Worm (Caenorhabditis elegans) whole organism, mixed stage, embryonic: Measurements from ENCODE around the gene cisd-3.1.

Source experiments
- bed-3 ChIP-seq: fragments of 200-800 bp; sonication (Bioruptor generic); optimal IDR thresholded peaks from 3 replicates; lab custom pipeline; 2018; ENCODE audit warnings: mild to moderate bottlenecking, missing genetic modification characterization, moderate library complexity, missing compliant biosample characterization
- ceh-83 ChIP-seq: fragments of 200-800 bp; sonication (Bioruptor generic); optimal IDR thresholded peaks from 2 replicates; lab custom pipeline; 2018; ENCODE audit warnings: mild to moderate bottlenecking, missing genetic modification characterization, missing compliant biosample characterization
- ces-1 ChIP-seq: fragments of 150-350 bp; optimal IDR thresholded peaks from 2 replicates; lab custom pipeline; 2014; ENCODE audit warnings: missing biosample characterization, missing genetic modification reagents, missing genetic modification characterization
- cnd-1 ChIP-seq: fragments of 200-800 bp; sonication (Bioruptor generic); optimal IDR thresholded peaks from 2 replicates; lab custom pipeline; 2018; ENCODE audit warnings: mild to moderate bottlenecking, missing genetic modification characterization, missing compliant biosample characterization
- hlh-1 ChIP-seq: fragments of 150-350 bp; optimal IDR thresholded peaks from 2 replicates; lab custom pipeline; 2014; ENCODE audit warnings: missing biosample characterization, missing genetic modification reagents, missing genetic modification characterization
- lsy-2 ChIP-seq: fragments of 150-350 bp; optimal IDR thresholded peaks from 2 replicates; lab custom pipeline; 2014; ENCODE audit warnings: missing biosample characterization, missing genetic modification characterization
- mab-5 ChIP-seq: fragments of 150-350 bp; optimal IDR thresholded peaks from 2 replicates; lab custom pipeline; 2014; ENCODE audit warnings: missing biosample characterization, missing genetic modification characterization
- nhr-12 ChIP-seq: fragments of 150-350 bp; optimal IDR thresholded peaks from 2 replicates; lab custom pipeline; 2014; ENCODE audit warnings: missing biosample characterization, missing genetic modification characterization
- nhr-237 ChIP-seq: fragments of 150-350 bp; optimal IDR thresholded peaks from 2 replicates; lab custom pipeline; 2014; ENCODE audit warnings: missing biosample characterization, missing genetic modification characterization
- pha-4 ChIP-seq: fragments of 150-350 bp; optimal IDR thresholded peaks from 2 replicates; lab custom pipeline; 2018; ENCODE audit warnings: missing biosample characterization, missing genetic modification reagents, missing genetic modification characterization
- snpc-4 ChIP-seq: fragments of 150-350 bp; optimal IDR thresholded peaks from 2 replicates; lab custom pipeline; 2014; ENCODE audit warnings: missing biosample characterization, missing genetic modification characterization
- unc-39 ChIP-seq: fragments of 150-350 bp; optimal IDR thresholded peaks from 2 replicates; lab custom pipeline; 2014; ENCODE audit warnings: missing biosample characterization, missing genetic modification characterization

The cisd-3.1 gene

DNA sequence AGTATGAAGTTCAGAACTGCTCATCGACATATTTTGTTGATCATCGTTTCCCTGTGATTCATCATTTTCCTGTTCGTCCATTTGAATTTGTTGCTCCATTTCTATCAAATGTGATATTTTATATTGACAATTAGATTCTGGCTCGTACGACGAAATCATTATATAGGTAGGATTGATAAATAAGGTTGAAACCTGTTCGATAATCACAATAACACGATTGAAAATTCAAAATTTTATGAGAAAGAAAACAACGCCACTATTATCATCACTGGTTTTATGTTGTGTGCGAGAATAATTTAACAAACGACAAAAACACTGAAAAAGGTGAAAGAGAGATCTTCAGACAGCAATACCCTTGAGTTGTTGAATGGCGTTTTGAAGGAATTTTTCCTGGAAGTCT, 51.6 kb downstream of the cisd-3.1 start, which contains the start of gene apc-11:
apc-11 (minus strand) TSS at position 101 of the 400 bp plus-strand sequence.
- TF ChIP-seq unc-39 (tag; lab: Kevin White, UChicago), result no peak
- TF ChIP-seq, all 35 proteins: peak for 0

- TF ChIP-seq hlh-1 (no peak), cnd-1 (tag; lab: Kevin White, UChicago) (no peak), mab-5 (no peak), ces-1 (no peak), snpc-4 (no peak), lsy-2 (no peak), nhr-12 (tag; lab: Kevin White, UChicago) (no peak), bed-3 (GFP tag; lab: Kevin White, UChicago) (no peak), pha-4 (tag; lab: Kevin White, UChicago) (no peak), nhr-237 (tag; lab: Kevin White, UChicago) (no peak), ceh-83 (GFP tag; lab: Kevin White, UChicago) (no peak)
Measured at ce11 chrIII:4594762-4595523, 52.3 kb downstream of the cisd-3.1 start.
